Fruit fly (Drosophila melanogaster): ENCODE data around the gene CG12986.

CG12986 gene

dm6 chrX:17769179-17769578 lies 50.3 kb downstream of the CG12986 start:
- no peak for TF ChIP-seq Hnf4 (GFP tag; optimal IDR thresholded peaks at IDR 0.05)
- no peak for TF ChIP-seq dl (GFP tag; optimal IDR thresholded peaks at IDR 0.05; ENCODE audit: insufficient read depth in 1 of 2, partially characterized antibody in 2 of 2)
- TF ChIP-seq br (GFP tag; optimal IDR thresholded peaks at IDR 0.05) = no peak
- no peak for TF ChIP-seq fru (GFP tag; optimal IDR thresholded peaks at IDR 0.05)
- TF ChIP-seq Vsx2 (GFP tag; optimal IDR thresholded peaks at IDR 0.05; ENCODE audit: partially characterized antibody) = no peak
- no peak for TF ChIP-seq N (GFP tag; optimal IDR thresholded peaks at IDR 0.05)
- no peak for TF ChIP-seq dmrt93B (GFP tag; optimal IDR thresholded peaks at IDR 0.05)
- TF ChIP-seq CG32264 (GFP tag; optimal IDR thresholded peaks at IDR 0.05) = no peak
- TF ChIP-seq CrebA (GFP tag; optimal IDR thresholded peaks at IDR 0.05; ENCODE audit: borderline replicate concordance) = no peak
- TF ChIP-seq Myc (optimal IDR thresholded peaks at IDR 0.05) = no peak
- no peak for TF ChIP-seq Dfd (GFP tag; optimal IDR thresholded peaks at IDR 0.05)
- TF ChIP-seq pan (optimal IDR thresholded peaks at IDR 0.05) = no peak
- TF ChIP-seq ey (GFP tag; optimal IDR thresholded peaks at IDR 0.05) = no peak

All from whole organism, wandering third instar larva.